Worm (Caenorhabditis elegans) whole organism, young adult: ENCODE results near the gene Y77E11A.23.

Experiments
- nfyb-1 ChIP-seq: fragments of 200-800 bp; sonication (Bioruptor generic); IDR thresholded peaks from 2 replicates; pipeline ENCODE4 v1.3.6; 2022; ENCODE audit warnings: missing genetic modification reagents, missing genetic modification characterization, missing compliant biosample characterization
- unc-62 ChIP-seq: fragments of 150-350 bp; optimal IDR thresholded peaks from 2 replicates; lab custom pipeline; 2014; ENCODE audit warnings: missing biosample characterization, missing genetic modification reagents, missing genetic modification characterization

DNA sequence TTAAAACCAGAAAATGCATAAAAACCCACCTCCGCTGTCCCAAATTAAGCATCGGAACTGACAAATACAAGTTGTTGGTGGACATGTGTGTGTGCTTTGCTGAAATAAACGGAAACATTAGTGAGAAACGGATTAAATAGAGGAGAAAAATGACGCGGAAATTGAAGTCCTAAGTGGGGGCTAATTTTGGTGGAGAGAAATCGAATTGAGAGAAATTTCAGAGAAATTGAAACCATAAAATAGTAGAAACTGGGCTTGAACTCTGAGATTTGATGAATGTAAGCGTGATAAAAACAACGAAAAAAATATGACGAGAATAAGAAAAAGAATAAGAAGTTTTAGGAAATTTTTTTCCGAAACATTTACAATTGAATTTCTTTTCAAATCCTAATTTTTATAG, 44.8 kb upstream of the Y77E11A.23 start, which contains the start of gene Y77E11A.12:
- TF ChIP-seq nfyb-1 (GFP tag; lab: Robert Waterston, UW) (no peak), unc-62 (GFP tag; lab: Kevin White, UChicago) (no peak)
